Fruit fly (Drosophila melanogaster): ENCODE results near the gene CG15429.

The CG15429 gene

dm6 chr2L:4352675-4353074 lies at the start of gene CG15429:
Gene CG15429, plus strand, starts transcription at chr2L:4352975.
- no peak for TF ChIP-seq psq (optimal IDR thresholded peaks at IDR 0.05)
- no peak for TF ChIP-seq CG8478 (optimal IDR thresholded peaks at IDR 0.05)
- TF ChIP-seq EcR (GFP tag; optimal IDR thresholded peaks at IDR 0.05): no peak
- no peak for TF ChIP-seq usp (GFP tag; optimal IDR thresholded peaks at IDR 0.05)
- TF ChIP-seq pan (optimal IDR thresholded peaks at IDR 0.05): no peak
- TF ChIP-seq Dll (optimal IDR thresholded peaks at IDR 0.05): no peak

dm6 chr2L:4310028-4310658 lies 42.6 kb upstream of the CG15429 start:
- TF ChIP-seq CG8478 (optimal IDR thresholded peaks at IDR 0.05): no peak
- TF ChIP-seq EcR (GFP tag; optimal IDR thresholded peaks at IDR 0.05): no peak
- no peak for TF ChIP-seq usp (GFP tag; optimal IDR thresholded peaks at IDR 0.05)
- no peak for TF ChIP-seq psq (optimal IDR thresholded peaks at IDR 0.05)
- TF ChIP-seq Dll (optimal IDR thresholded peaks at IDR 0.05): no peak
- no peak for TF ChIP-seq pan (optimal IDR thresholded peaks at IDR 0.05)

- TF ChIP-seq psq (optimal IDR thresholded peaks at IDR 0.05) (no peak), EcR (GFP tag; optimal IDR thresholded peaks at IDR 0.05) (no peak), usp (GFP tag; optimal IDR thresholded peaks at IDR 0.05) (no peak), pan (optimal IDR thresholded peaks at IDR 0.05) (no peak), CG8478 (optimal IDR thresholded peaks at IDR 0.05) (no peak), Dll (optimal IDR thresholded peaks at IDR 0.05) (no peak)
Measured at dm6 chr2L:4317910-4318309, 34.9 kb upstream of the CG15429 start.

dm6 chr2L:4324254-4324653 lies 28.5 kb upstream of the CG15429 start, which contains the start of gene bdl:
Gene bdl, plus strand, starts transcription at chr2L:4324554.
- TF ChIP-seq pan (optimal IDR thresholded peaks at IDR 0.05): no peak
- no peak for TF ChIP-seq EcR (GFP tag; optimal IDR thresholded peaks at IDR 0.05)
- no peak for TF ChIP-seq usp (GFP tag; optimal IDR thresholded peaks at IDR 0.05)
- TF ChIP-seq Dll (optimal IDR thresholded peaks at IDR 0.05): no peak
- TF ChIP-seq psq (optimal IDR thresholded peaks at IDR 0.05): no peak
- no peak for TF ChIP-seq CG8478 (optimal IDR thresholded peaks at IDR 0.05)

- no peak for TF ChIP-seq EcR (GFP tag; optimal IDR thresholded peaks at IDR 0.05)
- no peak for TF ChIP-seq Dll (optimal IDR thresholded peaks at IDR 0.05)
- TF ChIP-seq psq (optimal IDR thresholded peaks at IDR 0.05): no peak
- no peak for TF ChIP-seq CG8478 (optimal IDR thresholded peaks at IDR 0.05)
- TF ChIP-seq usp (GFP tag; optimal IDR thresholded peaks at IDR 0.05): no peak
- no peak for TF ChIP-seq pan (optimal IDR thresholded peaks at IDR 0.05)
Measured at dm6 chr2L:4331779-4332328, 20.9 kb upstream of the CG15429 start.

- no peak for TF ChIP-seq Dll (optimal IDR thresholded peaks at IDR 0.05)
Measured at dm6 chr2L:4332583-4332961, 20.2 kb upstream of the CG15429 start.

- peak; percentile 91 for TF ChIP-seq pan (optimal IDR thresholded peaks at IDR 0.05)
- peak; percentile 45 for TF ChIP-seq CG8478 (optimal IDR thresholded peaks at IDR 0.05)
- no peak for TF ChIP-seq psq (optimal IDR thresholded peaks at IDR 0.05)
- no peak for TF ChIP-seq Dll (optimal IDR thresholded peaks at IDR 0.05)
- TF ChIP-seq usp (GFP tag; optimal IDR thresholded peaks at IDR 0.05): no peak
- peak in 1 of 2 experiments; percentile 40 for TF ChIP-seq EcR (GFP tag; optimal IDR thresholded peaks at IDR 0.05)
Measured at dm6 chr2L:4332962-4333757, 19.6 kb upstream of the CG15429 start.

dm6 chr2L:4333758-4334114 lies 19.0 kb upstream of the CG15429 start, which contains the start of gene Atet:
Gene Atet, plus strand, starts transcription at chr2L:4333913.
- TF ChIP-seq pan (optimal IDR thresholded peaks at IDR 0.05): no peak
- TF ChIP-seq psq (optimal IDR thresholded peaks at IDR 0.05): no peak
- no peak for TF ChIP-seq usp (GFP tag; optimal IDR thresholded peaks at IDR 0.05)
- no peak for TF ChIP-seq EcR (GFP tag; optimal IDR thresholded peaks at IDR 0.05)
- TF ChIP-seq Dll (optimal IDR thresholded peaks at IDR 0.05): no peak
- TF ChIP-seq CG8478 (optimal IDR thresholded peaks at IDR 0.05): no peak

dm6 chr2L:4334971-4335436 lies 17.8 kb upstream of the CG15429 start:
- TF ChIP-seq psq (optimal IDR thresholded peaks at IDR 0.05): no peak
- TF ChIP-seq pan (optimal IDR thresholded peaks at IDR 0.05): no peak
- TF ChIP-seq CG8478 (optimal IDR thresholded peaks at IDR 0.05): no peak
- TF ChIP-seq EcR (GFP tag; optimal IDR thresholded peaks at IDR 0.05): no peak
- TF ChIP-seq usp (GFP tag; optimal IDR thresholded peaks at IDR 0.05): no peak
- no peak for TF ChIP-seq Dll (optimal IDR thresholded peaks at IDR 0.05)

dm6 chr2L:4335979-4336378 lies 16.8 kb upstream of the CG15429 start:
- TF ChIP-seq usp (GFP tag; optimal IDR thresholded peaks at IDR 0.05) (no peak), Dll (optimal IDR thresholded peaks at IDR 0.05) (no peak), EcR (GFP tag; optimal IDR thresholded peaks at IDR 0.05) (no peak), psq (optimal IDR thresholded peaks at IDR 0.05) (no peak), pan (optimal IDR thresholded peaks at IDR 0.05) (no peak), CG8478 (optimal IDR thresholded peaks at IDR 0.05) (no peak)

dm6 chr2L:4339780-4340694 lies 12.7 kb upstream of the CG15429 start:
- TF ChIP-seq pan (optimal IDR thresholded peaks at IDR 0.05) (peak; percentile 12), psq (optimal IDR thresholded peaks at IDR 0.05) (no peak)
